Worm (Caenorhabditis elegans): ENCODE data around the gene C38D4.10.
"Not testable (repeated sequence)": the region's sequence is repeated elsewhere in the genome, so short reads cannot be mapped to it uniquely, and the experiment has no call there.

C38D4.10 gene

DNA sequence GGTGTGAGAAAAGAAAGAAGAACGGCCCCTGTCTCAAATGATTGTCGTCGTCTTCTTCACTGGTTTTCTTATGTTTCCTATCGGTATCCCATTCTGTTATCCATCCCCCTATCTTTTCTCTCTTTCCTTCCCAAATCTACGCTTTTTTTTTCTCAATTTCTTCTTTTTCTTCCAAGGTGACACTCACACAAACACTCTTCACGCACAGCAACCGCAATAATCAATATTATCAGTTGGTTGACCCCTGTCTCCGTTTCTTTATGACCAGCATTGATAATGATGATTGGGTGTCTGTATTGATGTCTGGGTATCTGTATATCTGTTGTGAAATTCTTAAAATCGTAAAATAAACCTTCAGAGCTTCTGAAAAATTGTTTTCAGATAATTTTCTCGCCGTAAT is 41.5 kb upstream of the C38D4.10 start (continued):
- peak in 1 of 2 experiments; percentile 28 for TF ChIP-seq lin-35 (GFP tag; optimal IDR thresholded peaks at IDR 0.05)

DNA sequence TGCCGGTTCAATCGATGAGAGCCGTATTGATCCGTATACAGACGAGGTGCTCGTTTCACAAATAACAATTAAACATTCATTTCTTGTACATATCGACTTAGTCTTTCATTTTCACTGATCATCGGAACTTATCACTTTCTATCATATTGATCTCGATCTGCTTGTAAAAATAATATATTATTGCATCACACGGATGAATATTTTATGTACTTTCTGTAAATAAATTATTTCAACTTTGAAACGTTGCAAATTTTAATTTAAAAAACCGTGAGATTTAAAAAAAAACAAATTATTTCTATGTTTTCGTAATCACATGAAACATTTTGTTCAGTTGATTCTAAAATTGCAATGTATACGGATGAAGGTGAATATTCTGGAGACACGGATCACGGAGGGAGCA is 39.7 kb upstream of the C38D4.10 start, which contains the start of gene twk-6:
TSS of gene twk-6 (plus strand) at position 301 of the 400 bp plus-strand sequence.
- TF ChIP-seq ztf-11 (tag; optimal IDR thresholded peaks at IDR 0.05); nhr-90 (tag; optimal IDR thresholded peaks at IDR 0.05; ENCODE audit: poor library complexity); C16A3.4 (tag; optimal IDR thresholded peaks at IDR 0.05): not testable (repeated sequence)

DNA sequence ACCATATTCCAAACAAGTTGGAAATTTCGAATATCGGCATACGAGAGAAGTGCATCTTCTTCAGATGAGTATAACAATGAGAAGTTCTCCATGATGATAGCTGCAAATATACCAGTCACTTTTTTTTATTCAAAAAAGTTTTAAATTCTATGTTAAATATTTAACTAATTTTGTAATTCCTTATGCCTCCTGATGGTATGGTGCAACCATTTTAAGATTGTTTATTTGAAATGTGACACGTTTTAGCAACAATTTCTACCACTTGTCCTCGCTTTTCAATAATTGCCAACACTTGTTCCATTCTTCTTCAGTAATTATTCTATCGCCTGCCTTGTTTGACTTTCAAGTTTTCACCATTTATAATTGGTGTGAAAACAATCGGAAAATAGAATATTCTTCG is 36.4 kb upstream of the C38D4.10 start, which contains the start of gene F17C8.6:
TSS of gene F17C8.6 (minus strand) at position 101 of the 400 bp plus-strand sequence.
- TF ChIP-seq jun-1 (tag; optimal IDR thresholded peaks at IDR 0.05) (no peak), lsy-2 (tag; optimal IDR thresholded peaks at IDR 0.05) (no peak)

DNA sequence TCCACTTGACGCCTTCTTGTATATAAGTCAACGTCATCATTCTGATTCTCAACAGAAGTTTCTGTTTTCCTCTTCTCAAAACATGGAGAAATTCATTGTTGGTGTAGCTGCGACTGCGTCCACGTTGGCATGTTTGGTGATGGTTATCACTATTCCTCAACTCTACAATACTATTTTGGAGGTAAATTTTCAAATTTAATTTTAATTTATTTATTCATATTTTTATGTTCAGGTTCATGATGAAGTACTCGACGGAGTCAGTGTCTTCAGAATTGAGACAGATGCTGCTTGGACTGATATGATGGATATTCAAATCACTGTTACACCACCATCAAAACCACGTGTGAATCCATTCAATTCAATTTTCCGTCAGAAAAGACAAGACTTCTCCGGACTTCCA is 34.2 kb upstream of the C38D4.10 start, which contains the start of gene col-89:
TSS of gene col-89 (plus strand) at position 19 of the 400 bp plus-strand sequence.
- no peak for TF ChIP-seq irx-1 (tag; optimal IDR thresholded peaks at IDR 0.05)
- TF ChIP-seq swsn-7 (tag; optimal IDR thresholded peaks at IDR 0.05): no peak
- no peak for TF ChIP-seq efl-1 (optimal IDR thresholded peaks at IDR 0.05)
- peak in 1 of 2 experiments; percentile 66 for TF ChIP-seq efl-1 (GFP tag; optimal IDR thresholded peaks at IDR 0.05 in 1 of 2)
- no peak for TF ChIP-seq ceh-90 (tag; optimal IDR thresholded peaks at IDR 0.05)

DNA sequence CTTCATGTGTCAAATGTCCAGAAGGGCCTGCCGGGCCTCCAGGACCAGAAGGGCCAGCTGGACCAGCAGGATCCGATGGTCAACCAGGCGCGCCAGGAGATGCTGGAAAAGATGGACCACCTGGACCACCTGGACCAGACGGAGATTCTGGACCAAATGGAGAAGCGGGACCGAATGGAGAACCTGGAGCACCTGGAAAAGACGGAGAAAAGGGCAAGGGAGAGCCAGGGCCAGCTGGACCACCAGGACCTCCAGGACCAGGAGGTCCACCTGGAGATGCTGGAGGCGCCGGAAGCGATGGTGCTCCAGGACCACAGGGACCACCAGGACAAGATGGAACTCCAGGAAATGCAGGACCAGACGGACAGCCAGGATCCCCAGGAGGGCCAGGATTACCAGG is 33.7 kb upstream of the C38D4.10 start:
- TF ChIP-seq efl-1 (optimal IDR thresholded peaks at IDR 0.05) (no peak), efl-1 (GFP tag; optimal IDR thresholded peaks at IDR 0.05 in 1 of 2) (peak in 1 of 2 experiments; percentile 10), nhr-237 (tag; optimal IDR thresholded peaks at IDR 0.05) (no peak)

DNA sequence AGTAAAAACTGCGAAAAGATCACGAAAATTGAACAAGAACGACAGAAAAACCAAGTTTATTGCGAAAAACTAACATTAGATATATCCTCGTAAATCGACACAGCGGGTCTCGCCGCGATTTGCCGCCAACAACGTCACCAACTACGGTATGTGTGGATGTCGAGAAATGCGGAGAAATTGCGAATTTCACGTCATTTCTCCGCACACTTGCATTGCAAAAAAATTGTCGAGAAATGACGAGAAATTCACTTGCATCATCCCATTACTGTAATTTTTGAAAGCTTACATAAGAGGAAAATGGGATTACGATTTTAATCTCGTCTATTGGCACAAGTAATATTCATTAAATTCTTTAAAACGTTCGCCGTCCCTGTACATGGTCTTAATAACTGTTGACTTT is 29.8 kb upstream of the C38D4.10 start:
- TF ChIP-seq lsy-2 (tag; optimal IDR thresholded peaks at IDR 0.05): peak in 1 of 2 experiments; percentile 23
- peak; percentile 64 for TF ChIP-seq nhr-19 (GFP tag; conservative IDR thresholded peaks at IDR 0.05)
- TF ChIP-seq C04F5.9 (tag; optimal IDR thresholded peaks at IDR 0.05): peak; percentile 95
- TF ChIP-seq isw-1 (GFP tag; IDR thresholded peaks at IDR 0.05): peak; percentile 59
- TF ChIP-seq grh-1 (GFP tag; IDR thresholded peaks at IDR 0.05): 0 out of 2 replicates have a peak, but pooled peaks have one; percentile 29
- TF ChIP-seq mab-9 (GFP tag; IDR thresholded peaks at IDR 0.05): 0 out of 2 replicates have a peak, but pooled peaks have one; percentile 34

DNA sequence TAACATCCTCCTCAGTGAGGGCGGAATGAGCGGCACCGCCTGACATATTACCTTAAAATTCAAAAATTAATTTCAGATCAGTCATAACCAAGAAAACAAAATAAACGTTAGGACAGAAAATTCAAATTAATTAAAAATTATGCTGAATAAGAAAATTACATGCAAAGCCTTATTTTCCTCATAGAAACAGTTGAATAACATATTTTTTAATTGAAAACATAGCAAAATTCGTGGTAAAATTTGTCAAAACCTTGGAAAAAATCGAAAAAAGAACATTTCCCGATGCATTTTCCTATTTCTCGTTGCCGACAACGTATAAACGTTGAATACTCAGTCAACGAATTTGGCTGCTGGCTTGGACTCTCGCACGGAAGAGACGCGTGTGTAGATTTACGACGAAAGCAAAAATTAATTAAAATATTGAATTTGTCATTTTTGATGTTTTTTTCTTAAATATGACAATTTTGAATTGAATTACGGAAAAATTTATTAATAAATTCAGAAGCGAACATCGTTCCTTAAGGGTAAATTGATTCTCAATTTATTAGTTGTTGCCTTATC is 28.2 kb upstream of the C38D4.10 start, which contains the start of the genes rps-0 and rbg-3:
TSS of gene rps-0 (minus strand) at position 51 of the 561 bp plus-strand sequence.
TSS of gene rbg-3 (plus strand) at position 424 of the 561 bp plus-strand sequence.
- TF ChIP-seq pag-3 (tag; optimal IDR thresholded peaks at IDR 0.05; ENCODE audit: borderline replicate concordance, insufficient read depth): no peak
- no peak for TF ChIP-seq tlp-1 (tag; optimal IDR thresholded peaks at IDR 0.05)
- peak; percentile 93 for TF ChIP-seq nhr-19 (GFP tag; conservative IDR thresholded peaks at IDR 0.05)
- peak; percentile 42 for TF ChIP-seq fkh-10 (GFP tag; optimal IDR thresholded peaks at IDR 0.05)
- peak; percentile 97 for TF ChIP-seq unc-130 (tag; optimal IDR thresholded peaks at IDR 0.05)
- peak; percentile 94 for TF ChIP-seq fkh-8 (tag; optimal IDR thresholded peaks at IDR 0.05)
- TF ChIP-seq snpc-4 (tag; optimal IDR thresholded peaks at IDR 0.05): peak; percentile 47
- peak; percentile 93 for TF ChIP-seq xbp-1 (tag; optimal IDR thresholded peaks at IDR 0.05)
- TF ChIP-seq nhr-71 (tag; optimal IDR thresholded peaks at IDR 0.05): peak; percentile 97
- TF ChIP-seq efl-1 (optimal IDR thresholded peaks at IDR 0.05): peak; percentile 94 to 95
- TF ChIP-seq efl-1 (GFP tag; optimal IDR thresholded peaks at IDR 0.05 in 1 of 2): peak; percentile 88 to 99
- TF ChIP-seq unc-86 (tag; optimal IDR thresholded peaks at IDR 0.05): peak; percentile 88
- peak; percentile 76 for TF ChIP-seq skn-1 (tag; optimal IDR thresholded peaks at IDR 0.05)
- TF ChIP-seq ceh-90 (tag; optimal IDR thresholded peaks at IDR 0.05): peak; percentile 20
- TF ChIP-seq unc-30 (tag; optimal IDR thresholded peaks at IDR 0.05): no peak
- peak; percentile 95 for TF ChIP-seq nhr-85 (tag)
- TF ChIP-seq fkh-4 (tag; optimal IDR thresholded peaks at IDR 0.05; ENCODE audit: borderline replicate concordance): peak; percentile 52
- TF ChIP-seq hlh-17 (GFP tag; optimal IDR thresholded peaks at IDR 0.05; ENCODE audit: borderline replicate concordance): no peak
- TF ChIP-seq grh-1 (GFP tag; IDR thresholded peaks at IDR 0.05): peak; percentile 79
- TF ChIP-seq isw-1 (GFP tag; IDR thresholded peaks at IDR 0.05): peak; percentile 93
- TF ChIP-seq ceh-63 (GFP tag; optimal IDR thresholded peaks at IDR 0.05): no peak
- no peak for TF ChIP-seq unc-62 (GFP tag; optimal IDR thresholded peaks at IDR 0.05)
- peak; percentile 57 for TF ChIP-seq mef-2 (tag; optimal IDR thresholded peaks at IDR 0.05)
- TF ChIP-seq ceh-8 (GFP tag; optimal IDR thresholded peaks at IDR 0.05): peak; percentile 90
- peak in 1 of 2 experiments; percentile 84 for TF ChIP-seq mdl-1 (tag; optimal IDR thresholded peaks at IDR 0.05)
- peak; percentile 66 for TF ChIP-seq aly-2 (tag; optimal IDR thresholded peaks at IDR 0.05)
- TF ChIP-seq F16B12.6 (tag; optimal IDR thresholded peaks at IDR 0.05): peak; percentile 71
- no peak; the same call in 1 of the 2 replicates for TF ChIP-seq unc-98 (GFP tag; IDR thresholded peaks at IDR 0.05)

Measured in whole organism, L1 larva.